Worm (Caenorhabditis elegans) whole organism, mixed stage, embryonic: ENCODE results near the gene T05B4.12.

Experiments used
- bed-3 ChIP-seq: fragments of 200-800 bp; sonication (Bioruptor generic); optimal IDR thresholded peaks from 3 replicates; lab custom pipeline; 2018; ENCODE audit warnings: mild to moderate bottlenecking, missing genetic modification characterization, moderate library complexity, missing compliant biosample characterization
- elt-1 ChIP-seq: sonication (generic microtip); optimal IDR thresholded peaks from 2 replicates; lab custom pipeline; 2017; ENCODE audit warnings: missing genetic modification characterization, mild to moderate bottlenecking, missing compliant biosample characterization, antibody characterized with exemption, moderate library complexity, borderline replicate concordance; ENCODE audit not compliant: insufficient read depth
- elt-3 ChIP-seq: fragments of 150-350 bp; optimal IDR thresholded peaks from 2 replicates; lab custom pipeline; 2014; ENCODE audit warnings: missing biosample characterization, missing genetic modification characterization
- lin-13 ChIP-seq: fragments of 150-350 bp; optimal IDR thresholded peaks from 2 replicates; lab custom pipeline; 2014; ENCODE audit warnings: missing biosample characterization, missing genetic modification characterization
- mab-5 ChIP-seq: fragments of 150-350 bp; optimal IDR thresholded peaks from 2 replicates; lab custom pipeline; 2014; ENCODE audit warnings: missing biosample characterization, missing genetic modification characterization
- mep-1 ChIP-seq: fragments of 150-350 bp; optimal IDR thresholded peaks from 2 replicates; lab custom pipeline; 2017; ENCODE audit warnings: missing biosample characterization, missing genetic modification reagents, missing genetic modification characterization, inconsistent platforms
- nhr-237 ChIP-seq: fragments of 150-350 bp; optimal IDR thresholded peaks from 2 replicates; lab custom pipeline; 2014; ENCODE audit warnings: missing biosample characterization, missing genetic modification characterization
- nhr-76 ChIP-seq: sonication (generic microtip); optimal IDR thresholded peaks from 2 replicates; lab custom pipeline; 2017; ENCODE audit warnings: missing biosample characterization, missing genetic modification characterization
- pha-4 ChIP-seq: fragments of 150-350 bp; optimal IDR thresholded peaks from 2 replicates; lab custom pipeline; 2018; ENCODE audit warnings: missing biosample characterization, missing genetic modification reagents, missing genetic modification characterization
- snpc-4 ChIP-seq: fragments of 150-350 bp; optimal IDR thresholded peaks from 2 replicates; lab custom pipeline; 2014; ENCODE audit warnings: missing biosample characterization, missing genetic modification characterization
- ztf-11 ChIP-seq: fragments of 150-350 bp; optimal IDR thresholded peaks from 2 replicates; lab custom pipeline; 2014; ENCODE audit warnings: missing biosample characterization, missing genetic modification characterization

ce11 chrV:4169658-4170057, 43.8 kb upstream of the T05B4.12 start:
- TF ChIP-seq pha-4 (tag; lab: Kevin White, UChicago): no peak
- no peak for TF ChIP-seq ztf-11 (tag; lab: Kevin White, UChicago)
- peak; percentile 41 for TF ChIP-seq mep-1
- no peak for TF ChIP-seq nhr-76 (tag; lab: Kevin White, UChicago)
- no peak for TF ChIP-seq elt-3
- TF ChIP-seq nhr-237: no peak
- no peak for TF ChIP-seq lin-13 (tag; lab: Kevin White, UChicago)
- no peak for TF ChIP-seq elt-1
- TF ChIP-seq mab-5: no peak
- TF ChIP-seq snpc-4 (tag; lab: Kevin White, UChicago): no peak
- TF ChIP-seq bed-3 (GFP tag; lab: Kevin White, UChicago): no peak
